Worm (Caenorhabditis elegans): Measurements from ENCODE around the gene best-13.
"Not testable (repeated sequence)": the region's sequence is repeated elsewhere in the genome, so short reads cannot be mapped to it uniquely, and the experiment has no call there.

The best-13 gene

DNA sequence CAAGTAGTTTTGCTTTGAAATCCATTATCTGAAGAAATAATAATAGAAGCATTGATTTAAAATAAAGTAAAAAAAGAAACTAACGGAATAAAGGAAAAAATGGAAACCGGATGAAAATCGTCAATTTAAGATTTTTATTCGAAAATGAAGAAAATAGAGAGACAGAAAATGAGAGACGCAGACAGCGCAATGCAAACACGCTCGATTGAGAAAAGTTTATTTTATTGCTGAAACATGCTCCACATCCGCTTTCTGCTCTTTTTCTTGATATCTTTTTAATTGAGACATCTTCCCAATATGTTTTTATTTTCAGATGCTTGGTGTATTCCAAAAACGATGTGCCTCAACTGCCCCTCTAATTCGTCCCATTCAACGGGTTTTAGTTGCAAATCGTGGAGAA lies 19.5 kb upstream of the best-13 start, which contains the start of the genes prp-18 and mccc-1 (continued):
- TF ChIP-seq F16B12.6 (tag; optimal IDR thresholded peaks at IDR 0.05) (no peak), ama-1 (optimal IDR thresholded peaks at IDR 0.05) (no peak), unc-130 (tag; optimal IDR thresholded peaks at IDR 0.05) (peak; percentile 9), ceh-63 (GFP tag; optimal IDR thresholded peaks at IDR 0.05) (no peak), dpl-1 (GFP tag; optimal IDR thresholded peaks at IDR 0.05) (peak; percentile 43 to 69 (median 60))

DNA sequence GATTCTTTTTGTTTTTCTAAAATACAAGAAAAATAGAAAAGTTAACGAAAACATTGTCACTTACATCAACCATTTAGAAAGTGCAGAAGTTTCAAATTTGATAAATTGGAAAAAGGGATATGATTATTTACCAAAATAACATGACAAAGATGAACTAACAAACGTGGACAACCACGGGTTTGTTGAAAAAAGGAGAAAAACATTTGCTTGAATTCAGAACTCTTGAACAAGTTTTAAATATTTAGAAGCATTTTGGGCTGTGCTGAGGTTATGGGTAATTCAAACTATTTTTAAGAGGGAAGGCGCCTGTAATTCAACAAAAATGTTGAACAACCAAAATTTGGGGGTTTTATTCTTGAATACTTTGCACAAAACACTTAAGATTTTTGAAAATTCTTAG lies 13.9 kb upstream of the best-13 start, which contains the start of gene ttbk-3:
Gene ttbk-3 (minus strand): TSS at position 101 of the 400 bp plus-strand sequence.
- no peak for TF ChIP-seq efl-1 (optimal IDR thresholded peaks at IDR 0.05)
- peak in 1 of 2 experiments; percentile 43 for TF ChIP-seq efl-1 (GFP tag; optimal IDR thresholded peaks at IDR 0.05 in 1 of 2)
- TF ChIP-seq lir-3 (tag; optimal IDR thresholded peaks at IDR 0.05; ENCODE audit: poor library complexity): no peak

DNA sequence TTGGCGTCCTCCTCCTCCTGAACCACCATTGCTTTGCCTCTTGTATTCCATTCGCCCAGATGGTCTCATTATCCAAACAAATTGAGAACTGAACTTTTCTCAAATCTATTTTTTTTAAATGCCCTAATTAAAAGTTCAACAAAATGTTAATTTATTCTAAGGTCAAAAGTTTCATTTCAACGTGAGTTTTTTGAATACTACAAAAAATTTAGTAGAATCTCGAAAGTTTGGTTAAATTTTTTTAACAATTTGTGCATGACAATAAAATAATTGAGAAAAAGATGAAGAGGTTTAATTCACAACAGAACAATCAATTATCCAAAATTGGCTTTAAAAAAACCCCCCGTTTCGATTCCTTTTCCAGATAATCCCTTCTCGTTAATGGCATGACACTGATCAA lies 11.8 kb upstream of the best-13 start, which contains the start of gene F32B6.4:
Gene F32B6.4 (minus strand): TSS at position 101 of the 400 bp plus-strand sequence.
- no peak for TF ChIP-seq aly-2 (tag; optimal IDR thresholded peaks at IDR 0.05)
- no peak for TF ChIP-seq snpc-4 (tag; optimal IDR thresholded peaks at IDR 0.05)
- TF ChIP-seq zip-4 (GFP tag; optimal IDR thresholded peaks at IDR 0.05): no peak
- no peak for TF ChIP-seq unc-30 (tag; optimal IDR thresholded peaks at IDR 0.05)
- TF ChIP-seq nhr-28 (tag; optimal IDR thresholded peaks at IDR 0.05): no peak
- no peak for TF ChIP-seq ces-1 (GFP tag; optimal IDR thresholded peaks at IDR 0.05)
- no peak for TF ChIP-seq ets-5 (GFP tag; IDR thresholded peaks at IDR 0.05)
- TF ChIP-seq efl-3 (GFP tag; optimal IDR thresholded peaks at IDR 0.05): no peak
- TF ChIP-seq mef-2 (tag; optimal IDR thresholded peaks at IDR 0.05): no peak
- no peak for TF ChIP-seq tlp-1 (tag; optimal IDR thresholded peaks at IDR 0.05)
- no peak for TF ChIP-seq nhr-11 (tag; optimal IDR thresholded peaks at IDR 0.05)

DNA sequence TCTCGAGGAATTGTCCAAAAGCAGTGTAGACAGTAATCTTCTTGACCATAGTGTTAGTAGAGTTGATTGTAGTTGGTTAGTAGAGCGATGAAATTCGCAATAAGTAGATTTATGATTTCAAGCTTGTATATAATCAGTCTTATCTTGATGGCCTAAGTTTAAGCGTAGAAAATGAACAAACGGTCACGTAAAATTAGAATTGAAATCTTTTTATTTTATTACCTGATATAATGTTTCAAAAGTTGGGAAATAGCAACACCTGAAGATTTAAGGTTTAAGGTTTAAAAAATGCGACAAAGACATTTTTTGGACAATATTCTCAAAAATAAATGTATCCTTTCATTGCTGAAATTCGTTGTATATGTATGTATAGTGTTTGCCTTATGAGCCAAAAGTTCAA lies 10.1 kb upstream of the best-13 start, which contains the start of gene sss-1:
Gene sss-1 (minus strand): TSS at position 101 of the 400 bp plus-strand sequence.
- TF ChIP-seq mef-2 (tag; optimal IDR thresholded peaks at IDR 0.05); nhr-90 (tag; optimal IDR thresholded peaks at IDR 0.05; ENCODE audit: poor library complexity); blmp-1 (tag; optimal IDR thresholded peaks at IDR 0.05): not testable (repeated sequence)

DNA sequence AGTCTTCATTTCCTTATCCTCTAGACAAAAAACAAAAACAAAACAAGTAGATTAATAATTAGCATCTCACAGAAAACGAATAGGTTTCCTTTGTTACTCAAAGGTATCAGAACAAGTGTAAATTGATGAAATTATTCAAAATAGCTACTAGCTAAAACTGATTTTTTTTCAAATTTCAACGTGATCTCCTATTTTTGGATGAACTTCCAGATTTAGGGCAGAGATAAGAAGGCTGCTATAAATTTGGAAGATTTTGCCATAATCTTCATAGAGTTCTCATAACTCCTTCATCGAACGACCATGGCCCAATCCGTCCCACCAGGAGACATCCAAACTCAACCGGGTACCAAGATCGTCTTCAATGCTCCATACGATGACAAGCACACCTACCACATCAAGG lies 9.4 kb upstream of the best-13 start, which contains the start of gene msp-77:
Gene msp-77 (plus strand): TSS at position 301 of the 400 bp plus-strand sequence.
- TF ChIP-seq aha-1, sox-4, nhr-76 (tag; optimal IDR thresholded peaks at IDR 0.05): not testable (repeated sequence)

DNA sequence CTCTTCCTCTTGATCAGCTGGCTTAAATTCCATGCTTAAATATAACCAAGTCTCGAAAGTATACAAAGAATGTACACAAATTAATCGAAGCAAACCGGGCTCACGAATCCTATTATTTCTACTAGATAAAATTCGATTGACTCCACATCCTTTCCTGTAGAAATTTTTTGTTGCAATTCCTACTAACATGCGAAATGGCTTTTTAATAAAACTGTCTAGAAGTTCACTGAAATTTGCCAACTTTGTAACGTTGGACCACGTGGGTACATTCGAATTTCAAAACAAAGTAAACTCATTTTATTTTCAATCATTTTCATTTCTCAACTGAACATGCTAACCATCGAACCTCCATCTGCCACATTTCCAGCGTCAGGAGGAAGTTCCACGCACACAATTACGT lies 8.6 kb upstream of the best-13 start, which contains the start of gene ssp-32:
Gene ssp-32 (plus strand): TSS at position 301 of the 400 bp plus-strand sequence.
- TF ChIP-seq sox-4 (tag; optimal IDR thresholded peaks at IDR 0.05): no peak
- no peak for TF ChIP-seq ceh-90 (tag; optimal IDR thresholded peaks at IDR 0.05)
- no peak for TF ChIP-seq grh-1 (GFP tag; IDR thresholded peaks at IDR 0.05)
- no peak for TF ChIP-seq lsy-2 (tag; optimal IDR thresholded peaks at IDR 0.05)
- no peak for TF ChIP-seq nhr-237 (tag; optimal IDR thresholded peaks at IDR 0.05)
- TF ChIP-seq jun-1 (tag; optimal IDR thresholded peaks at IDR 0.05): no peak
- no peak for TF ChIP-seq fkh-4 (tag; optimal IDR thresholded peaks at IDR 0.05; ENCODE audit: borderline replicate concordance)
- no peak for TF ChIP-seq pqm-1 (tag; optimal IDR thresholded peaks at IDR 0.05)
- TF ChIP-seq ces-1 (GFP tag; optimal IDR thresholded peaks at IDR 0.05): no peak
- TF ChIP-seq blmp-1 (tag; optimal IDR thresholded peaks at IDR 0.05): no peak
- TF ChIP-seq xbp-1 (tag; optimal IDR thresholded peaks at IDR 0.05): no peak
- TF ChIP-seq F16B12.6 (tag; optimal IDR thresholded peaks at IDR 0.05): no peak
- no peak for TF ChIP-seq nhr-84 (tag; optimal IDR thresholded peaks at IDR 0.05)
- no peak for TF ChIP-seq fkh-10 (GFP tag; optimal IDR thresholded peaks at IDR 0.05)
- no peak for TF ChIP-seq tbx-2 (tag; optimal IDR thresholded peaks at IDR 0.05)
- TF ChIP-seq isw-1 (GFP tag; IDR thresholded peaks at IDR 0.05): no peak

All from whole organism, L1 larva.